Fruit fly (Drosophila melanogaster) S2 (cell line): Measurements from ENCODE around the gene CG32391.

ENCODE experiments used
- CG8478 ChIP-seq: fragments of >200 bp; optimal IDR thresholded peaks from 2 replicates; lab custom pipeline; 2018
- CTCF ChIP-seq, 2 experiments: fragments of >200 bp; optimal IDR thresholded peaks; 2 replicates each; lab custom pipeline; 2018

DNA sequence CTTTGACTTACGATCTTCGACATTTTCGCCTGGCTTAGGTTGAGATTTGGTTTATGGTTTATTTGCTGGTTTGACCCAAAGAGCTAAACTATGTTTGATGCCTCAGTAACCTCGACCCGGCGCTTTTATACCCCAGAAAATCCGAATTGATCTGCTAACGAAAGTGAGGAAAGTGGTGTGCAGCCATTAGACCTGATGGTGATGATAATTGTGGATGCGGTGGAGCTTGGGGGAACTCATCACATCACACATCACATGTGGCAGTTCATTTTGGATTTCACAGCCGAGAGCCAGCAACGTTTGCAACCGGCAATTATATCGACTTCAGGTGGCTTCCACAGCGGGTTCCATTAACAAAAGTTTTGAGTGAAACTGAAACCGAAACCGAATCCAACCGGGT lies 19.7 kb upstream of the CG32391 start, which contains the start of gene Cpr65Eb:
- TF ChIP-seq CG8478 (lab: Kevin White, UChicago) (no peak), CTCF (optimal IDR thresholded peaks at IDR 0.05; lab: Kevin White, UChicago) (no peak)
